Worm (Caenorhabditis elegans) whole organism, L4 larva: ENCODE results near the gene Y116A8B.1.

Experiments used
- D1046.2 ChIP-seq: fragments of 200-800 bp; sonication (Bioruptor generic); IDR thresholded peaks from 2 replicates; pipeline ENCODE4 v1.3.6; 2022; ENCODE audit warnings: missing genetic modification characterization, missing compliant biosample characterization
- aly-2 ChIP-seq: sonication (generic microtip); optimal IDR thresholded peaks from 2 replicates; lab custom pipeline; 2018; ENCODE audit warnings: missing biosample characterization, missing genetic modification characterization
- ama-1 ChIP-seq: fragments of 150-350 bp; optimal IDR thresholded peaks from 2 replicates; lab custom pipeline; 2014; ENCODE audit warnings: inconsistent platforms, mixed read lengths
- lsy-2 ChIP-seq, 2 experiments: fragments of 150-350 bp in 1 of 2; sonication (generic microtip) in 1 of 2; optimal IDR thresholded peaks; 2 replicates each; lab custom pipeline; 2014 to 2017; ENCODE audit warnings: missing biosample characterization in 2 of 2, missing genetic modification characterization in 2 of 2
- mdl-1 ChIP-seq, 2 experiments: fragments of 150-350 bp in 1 of 2; sonication (generic microtip) in 1 of 2; optimal IDR thresholded peaks; 2 replicates each; lab custom pipeline; 2014 to 2017; ENCODE audit warnings: missing biosample characterization in 2 of 2, missing genetic modification characterization in 2 of 2
- nhr-10 ChIP-seq: fragments of 150-350 bp; optimal IDR thresholded peaks from 2 replicates; lab custom pipeline; 2014; ENCODE audit warnings: missing biosample characterization, missing genetic modification characterization
- nhr-76 ChIP-seq: fragments of 150-350 bp; optimal IDR thresholded peaks from 2 replicates; lab custom pipeline; 2014; ENCODE audit warnings: missing biosample characterization, missing genetic modification characterization
- nhr-77 ChIP-seq: fragments of 150-350 bp; optimal IDR thresholded peaks from 2 replicates; lab custom pipeline; 2014; ENCODE audit warnings: missing biosample characterization, missing genetic modification characterization
- snpc-4 ChIP-seq: fragments of 150-350 bp; optimal IDR thresholded peaks from 2 replicates; lab custom pipeline; 2014; ENCODE audit warnings: missing biosample characterization, missing genetic modification characterization
- zfp-2 ChIP-seq: sonication (generic microtip); optimal IDR thresholded peaks from 2 replicates; lab custom pipeline; 2016; ENCODE audit warnings: mild to moderate bottlenecking, missing genetic modification characterization, missing compliant biosample characterization

DNA sequence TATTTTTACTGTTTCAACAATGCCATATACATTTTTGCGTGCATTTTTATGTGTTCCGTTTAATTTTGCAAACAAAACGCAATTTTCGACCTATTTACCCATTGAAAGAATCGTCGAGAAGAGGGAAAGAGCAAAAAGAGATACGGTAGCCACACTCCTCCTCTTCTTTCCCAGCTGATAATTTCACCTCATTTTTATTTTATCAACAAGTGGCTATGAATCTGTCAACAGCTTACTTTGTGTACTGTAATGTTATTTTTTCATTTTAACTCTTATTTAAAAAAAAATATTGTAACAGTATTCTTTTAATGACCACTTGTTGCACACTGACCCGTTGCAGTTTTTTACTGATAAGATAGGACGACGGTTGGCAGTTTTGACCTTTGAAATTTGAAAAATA, 41.2 kb upstream of the Y116A8B.1 start:
- TF ChIP-seq ama-1 (lab: Kevin White, UChicago) (no peak), nhr-77 (no peak), D1046.2 (no peak), mdl-1 (tag; optimal IDR thresholded peaks at IDR 0.05; lab: Kevin White, UChicago) (no peak), snpc-4 (tag; lab: Kevin White, UChicago) (no peak), nhr-76 (tag; lab: Kevin White, UChicago) (no peak), aly-2 (tag; lab: Kevin White, UChicago) (no peak), lsy-2 (tag; optimal IDR thresholded peaks at IDR 0.05; lab: Kevin White, UChicago) (no peak), zfp-2 (tag; lab: Kevin White, UChicago) (no peak), nhr-10 (no peak)
